Fruit fly (Drosophila melanogaster): ENCODE results near the gene ear.
A peak's percentile ranks its signal among the peaks of the same experiment; 100 is the strongest.

The ear gene

DNA sequence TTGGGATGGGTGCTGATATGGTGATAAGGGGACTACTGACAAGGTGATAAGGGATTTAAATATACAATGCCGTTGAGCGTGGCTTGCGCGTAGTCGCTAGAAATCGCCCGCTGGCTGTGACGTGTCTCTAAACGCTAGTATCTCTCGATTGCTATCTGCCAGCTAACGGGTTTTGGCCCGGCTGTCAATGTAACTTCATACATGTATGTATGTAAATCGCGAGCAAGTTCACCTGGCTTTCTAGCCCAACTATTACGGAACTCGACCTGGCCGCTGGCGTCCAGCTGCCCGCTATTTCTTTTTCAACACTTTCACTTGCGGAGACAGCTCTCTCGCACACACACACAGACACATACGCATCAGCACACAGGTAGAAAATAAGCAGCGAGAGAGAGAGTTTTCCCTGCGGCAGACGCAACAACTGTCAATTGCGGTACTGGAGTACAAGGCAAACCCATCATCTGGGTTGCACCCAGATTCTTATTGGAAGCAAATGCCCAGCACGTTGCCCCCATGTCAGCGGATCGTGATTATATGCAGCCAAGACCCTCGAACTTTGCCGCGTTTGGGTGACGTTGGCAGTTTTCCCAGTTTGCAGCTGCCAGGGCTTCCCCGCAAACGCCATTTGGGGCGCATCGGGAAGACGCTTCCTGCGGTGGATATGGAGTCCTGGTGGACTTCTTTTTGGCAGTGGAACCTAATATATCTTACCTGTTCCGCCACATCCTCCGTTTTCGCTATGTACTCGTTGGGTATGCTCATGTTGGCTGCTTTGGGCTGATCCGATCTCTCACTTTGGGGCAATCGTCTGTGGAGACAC is 24.9 kb downstream of the ear start:
- TF ChIP-seq CG15710 (tag; optimal IDR thresholded peaks at IDR 0.05): no peak
- no peak for TF ChIP-seq CG17806 (tag; optimal IDR thresholded peaks at IDR 0.05)
- peak; percentile 10 for TF ChIP-seq CG8301 (tag; optimal IDR thresholded peaks at IDR 0.05)

DNA sequence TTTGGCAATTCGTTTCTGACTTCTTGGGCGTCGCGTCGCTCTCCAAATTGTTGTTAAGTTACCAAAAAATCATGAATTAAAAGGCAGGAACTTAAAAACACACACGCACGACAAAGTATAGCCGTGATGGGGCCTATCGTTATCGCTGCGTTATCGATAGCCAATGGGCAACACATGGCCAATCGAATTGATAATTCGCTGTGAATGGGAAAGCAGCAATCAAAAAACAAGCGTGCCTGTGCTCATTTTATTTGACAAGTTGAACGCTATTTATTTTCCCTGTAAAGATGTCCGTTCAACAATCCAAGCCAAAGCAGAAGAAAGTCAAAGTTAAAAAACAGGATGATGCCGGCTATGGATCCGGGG is 25.4 kb downstream of the ear start, which contains the start of the genes Surf4 and CG31301:
Gene Surf4, minus strand, starts transcription at position 159 of the 366 bp plus-strand sequence.
Gene CG31301, plus strand, starts transcription at position 188 of the 366 bp plus-strand sequence.
- TF ChIP-seq Pif1B (GFP tag; optimal IDR thresholded peaks at IDR 0.05) (no peak), CG8301 (tag; optimal IDR thresholded peaks at IDR 0.05) (no peak), D1 (tag; optimal IDR thresholded peaks at IDR 0.05) (no peak)

DNA sequence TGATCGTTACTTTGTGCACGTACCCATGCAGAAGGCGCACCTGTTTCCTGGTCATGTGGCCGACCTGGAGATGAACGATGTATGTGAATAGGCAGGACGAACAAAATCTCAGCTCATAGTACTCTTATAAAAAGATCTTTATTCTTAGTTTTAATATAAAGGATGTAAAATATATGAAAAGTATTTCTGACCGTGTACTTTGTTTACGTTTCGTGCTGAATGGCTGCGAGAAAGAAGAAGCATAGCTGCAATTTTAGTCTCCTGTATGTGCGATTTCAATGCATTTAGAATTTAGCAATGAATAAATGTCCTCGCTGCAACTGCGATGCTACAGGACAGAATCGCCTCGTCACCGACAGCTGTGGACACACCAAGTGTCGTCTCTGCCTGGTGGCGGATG is 27.3 kb downstream of the ear start, which contains the start of the genes CG42726 and CG42727:
Gene CG42726, plus strand, starts transcription at position 227 of the 400 bp plus-strand sequence.
Gene CG42727, plus strand, starts transcription at position 227 of the 400 bp plus-strand sequence.
- TF ChIP-seq CG34367 (tag; optimal IDR thresholded peaks at IDR 0.05): peak; percentile 4
- TF ChIP-seq CG12605 (GFP tag; IDR thresholded peaks at IDR 0.05): no peak
- peak; percentile 63; the same call in 2 of the 3 replicates for TF ChIP-seq CG4496 (GFP tag; IDR thresholded peaks at IDR 0.05)
- peak; percentile 49 for TF ChIP-seq CG15710 (tag; optimal IDR thresholded peaks at IDR 0.05)
- TF ChIP-seq fd96Ca (GFP tag; IDR thresholded peaks at IDR 0.05): peak; percentile 31; the same call in 1 of the 3 replicates
- peak; percentile 18; the same call in 1 of the 2 replicates for TF ChIP-seq Ets98B (GFP tag; IDR thresholded peaks at IDR 0.05)
- TF ChIP-seq CG10348 (GFP tag; IDR thresholded peaks at IDR 0.05): no peak
- peak; percentile 39 for TF ChIP-seq CG17806 (tag; optimal IDR thresholded peaks at IDR 0.05)
- TF ChIP-seq rn (GFP tag; IDR thresholded peaks at IDR 0.05): no peak
- peak; percentile 17 for TF ChIP-seq CG9948 (tag; optimal IDR thresholded peaks at IDR 0.05)
- peak; percentile 49; the same call in 1 of the 2 replicates for TF ChIP-seq CG32121 (GFP tag; IDR thresholded peaks at IDR 0.05)
- TF ChIP-seq Snoo (tag; optimal IDR thresholded peaks at IDR 0.05): peak; percentile 44
- TF ChIP-seq CG13204 (GFP tag; optimal IDR thresholded peaks at IDR 0.05): no peak
- no peak for TF ChIP-seq gl (tag; optimal IDR thresholded peaks at IDR 0.05)

DNA sequence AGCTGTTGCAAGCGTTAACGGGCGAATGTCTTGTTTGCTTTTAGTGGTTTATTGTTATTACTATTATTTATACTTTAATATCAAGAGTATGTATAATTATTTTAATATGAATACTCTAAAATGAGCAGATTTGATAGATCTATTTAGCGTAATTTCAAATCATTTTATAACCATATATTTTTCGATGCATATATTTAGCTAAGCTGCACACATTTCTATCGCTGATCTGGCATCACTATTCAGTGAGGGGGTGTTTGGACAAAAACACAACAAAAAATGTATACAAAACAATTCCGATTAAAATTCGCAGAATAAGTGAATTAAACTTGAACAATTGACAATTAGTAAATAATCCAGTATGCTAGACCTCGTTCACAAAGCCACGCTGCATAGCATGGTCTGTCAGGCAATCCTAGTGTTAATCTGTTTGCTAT is 30.5 kb downstream of the ear start, which contains the start of the genes Trs33 and Tmtc4:
Gene Trs33, minus strand, starts transcription at position 3 of the 434 bp plus-strand sequence.
Gene Tmtc4, plus strand, starts transcription at position 233 of the 434 bp plus-strand sequence.
- TF ChIP-seq EcR (GFP tag; optimal IDR thresholded peaks at IDR 0.05) (peak; percentile 9), CG32121 (GFP tag; IDR thresholded peaks at IDR 0.05) (0 out of 2 replicates have a peak, but pooled peaks have one; percentile 13), CG17806 (tag; optimal IDR thresholded peaks at IDR 0.05) (peak; percentile 15), CG34367 (tag; optimal IDR thresholded peaks at IDR 0.05) (no peak), CG10348 (GFP tag; IDR thresholded peaks at IDR 0.05) (no peak), CG8301 (tag; optimal IDR thresholded peaks at IDR 0.05) (no peak), CG9948 (tag; optimal IDR thresholded peaks at IDR 0.05) (peak; percentile 6), Snoo (tag; optimal IDR thresholded peaks at IDR 0.05) (peak; percentile 28), CG15710 (tag; optimal IDR thresholded peaks at IDR 0.05) (peak; percentile 39)

DNA sequence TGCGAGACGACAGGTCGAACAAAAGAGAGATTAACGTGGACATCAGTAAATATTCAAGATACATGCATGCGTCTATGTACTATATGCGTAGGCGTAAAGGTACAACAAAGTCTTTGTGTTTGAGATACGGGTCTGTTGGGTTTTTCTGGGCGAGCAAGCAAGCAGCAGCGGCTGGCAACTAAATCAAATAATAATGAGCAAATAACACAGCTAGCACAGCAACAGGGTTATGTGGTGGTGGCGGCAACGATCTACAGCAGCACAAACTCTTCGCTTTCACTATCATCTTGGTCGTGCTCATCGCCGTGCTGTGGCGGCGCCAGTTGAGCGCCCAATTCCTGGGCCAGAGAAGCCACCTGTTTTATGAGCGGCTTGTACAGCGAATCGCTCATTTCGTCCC is 33.5 kb downstream of the ear start:
- TF ChIP-seq CG8159 (tag; optimal IDR thresholded peaks at IDR 0.05) (no peak), Pif1B (GFP tag; optimal IDR thresholded peaks at IDR 0.05) (no peak), CG9948 (tag; optimal IDR thresholded peaks at IDR 0.05) (no peak), CG8301 (tag; optimal IDR thresholded peaks at IDR 0.05) (no peak), CG4496 (GFP tag; IDR thresholded peaks at IDR 0.05) (no peak), Snoo (tag; optimal IDR thresholded peaks at IDR 0.05) (no peak), rn (GFP tag; IDR thresholded peaks at IDR 0.05) (no peak), CG17806 (tag; optimal IDR thresholded peaks at IDR 0.05) (no peak)

DNA sequence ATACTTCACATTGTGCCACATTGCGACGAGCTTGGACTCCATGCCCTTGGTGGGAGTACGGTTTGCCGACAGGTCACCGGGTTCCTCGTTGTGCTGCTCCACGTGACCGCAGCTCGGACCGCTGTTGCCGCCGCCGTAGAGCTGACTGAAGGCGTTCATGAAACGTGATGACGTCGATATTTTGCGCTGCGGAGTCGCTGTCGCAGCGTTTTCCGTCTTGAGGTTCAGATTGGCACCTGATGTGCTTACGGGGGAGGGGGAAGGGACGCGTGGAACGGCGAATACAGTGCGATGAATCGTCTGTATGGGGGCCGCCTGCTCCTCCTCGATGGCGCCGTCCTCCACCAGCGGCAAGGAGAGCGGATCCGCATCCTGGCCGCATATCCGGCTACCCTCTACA is 35.6 kb downstream of the ear start:
- TF ChIP-seq CG10348 (GFP tag; IDR thresholded peaks at IDR 0.05): no peak
- TF ChIP-seq Pif1B (GFP tag; optimal IDR thresholded peaks at IDR 0.05): no peak
- TF ChIP-seq rn (GFP tag; IDR thresholded peaks at IDR 0.05): no peak
- TF ChIP-seq Snoo (tag; optimal IDR thresholded peaks at IDR 0.05): no peak
- TF ChIP-seq gl (tag; optimal IDR thresholded peaks at IDR 0.05): no peak
- TF ChIP-seq EcR (GFP tag; optimal IDR thresholded peaks at IDR 0.05): no peak
- no peak for TF ChIP-seq CG13204 (GFP tag; optimal IDR thresholded peaks at IDR 0.05)
- TF ChIP-seq CG8301 (tag; optimal IDR thresholded peaks at IDR 0.05): no peak
- no peak for TF ChIP-seq CG14655 (GFP tag; optimal IDR thresholded peaks at IDR 0.05)
- TF ChIP-seq CG8159 (tag; optimal IDR thresholded peaks at IDR 0.05): no peak

All from whole organism, pupa.